Worm (Caenorhabditis elegans) whole organism, young adult: ENCODE data around the gene W02B12.12.

Experiments used
- C17E4.6 ChIP-seq: fragments of 200-800 bp; sonication (Bioruptor generic); IDR thresholded peaks from 2 replicates; pipeline ENCODE4 v1.3.6; 2022; ENCODE audit warnings: missing genetic modification reagents, missing genetic modification characterization, missing compliant biosample characterization
- D2030.7 ChIP-seq: fragments of 200-800 bp; sonication (Bioruptor generic); IDR thresholded peaks from 2 replicates; pipeline ENCODE4 v1.3.6; 2022; ENCODE audit warnings: missing genetic modification reagents, missing genetic modification characterization, missing compliant biosample characterization
- F33H1.4 ChIP-seq: fragments of 200-800 bp; sonication (Bioruptor generic); IDR thresholded peaks from 2 replicates; pipeline ENCODE4 v1.3.6; 2022; ENCODE audit warnings: missing genetic modification reagents, missing genetic modification characterization, missing compliant biosample characterization
- F37B4.10 ChIP-seq: fragments of 200-800 bp; sonication (Bioruptor generic); IDR thresholded peaks from 2 replicates; pipeline ENCODE4 v1.3.6; 2022; ENCODE audit warnings: missing genetic modification characterization, missing compliant biosample characterization
- F39B2.1 ChIP-seq: fragments of 200-800 bp; sonication (Bioruptor generic); IDR thresholded peaks from 2 replicates; pipeline ENCODE4 v1.3.6; 2022; ENCODE audit warnings: missing genetic modification reagents, missing genetic modification characterization, missing compliant biosample characterization
- K11D2.4 ChIP-seq: fragments of 200-800 bp; sonication (Bioruptor generic); IDR thresholded peaks from 2 replicates; pipeline ENCODE4 v1.3.6; 2022; ENCODE audit warnings: missing genetic modification reagents, missing genetic modification characterization, missing compliant biosample characterization
- ZK185.1 ChIP-seq: sonication (generic microtip); optimal IDR thresholded peaks from 2 replicates; lab custom pipeline; 2016; ENCODE audit warnings: mild to moderate bottlenecking, missing genetic modification characterization, missing compliant biosample characterization; ENCODE audit not compliant: poor library complexity, severe bottlenecking
- akir-1 ChIP-seq: fragments of 200-800 bp; sonication (Bioruptor generic); optimal IDR thresholded peaks from 2 replicates; lab custom pipeline; 2018; ENCODE audit warnings: mild to moderate bottlenecking, missing genetic modification characterization, moderate library complexity, missing compliant biosample characterization
- ama-1 ChIP-seq, 3 experiments: fragments of 150-350 bp in 1 of 3; sonication (generic microtip) in 2 of 3; optimal IDR thresholded peaks; 2 replicates each; lab custom pipeline; 2014 to 2018; ENCODE audit warnings: missing biosample characterization in 2 of 3, missing genetic modification characterization in 2 of 3, missing genetic modification reagents in 2 of 3
- attf-3 ChIP-seq: fragments of 200-800 bp; sonication (Bioruptor generic); conservative IDR thresholded peaks from 2 replicates; pipeline ENCODE4 v1.3.6; 2022; ENCODE audit warnings: missing genetic modification reagents, missing genetic modification characterization, missing compliant biosample characterization
- ceh-100 ChIP-seq: fragments of 200-800 bp; sonication (Bioruptor generic); IDR thresholded peaks from 2 replicates; pipeline ENCODE4 v1.3.6; 2022; ENCODE audit warnings: missing genetic modification reagents, missing genetic modification characterization, missing compliant biosample characterization
- ceh-27 ChIP-seq: fragments of 200-800 bp; sonication (Bioruptor generic); optimal IDR thresholded peaks from 2 replicates; lab custom pipeline; 2018; ENCODE audit warnings: mild to moderate bottlenecking, missing genetic modification characterization, moderate library complexity, missing compliant biosample characterization
- ceh-79 ChIP-seq: sonication (generic microtip); optimal IDR thresholded peaks from 2 replicates; lab custom pipeline; 2017; ENCODE audit warnings: mild to moderate bottlenecking, missing genetic modification characterization, missing compliant biosample characterization
- ceh-91 ChIP-seq: fragments of 200-800 bp; sonication (Bioruptor generic); IDR thresholded peaks from 2 replicates; pipeline ENCODE4 v1.3.6; 2022; ENCODE audit warnings: missing genetic modification reagents, missing genetic modification characterization, missing compliant biosample characterization
- dox-1 ChIP-seq: fragments of 200-800 bp; sonication (Bioruptor generic); IDR thresholded peaks from 2 replicates; pipeline ENCODE4 v1.3.6; 2022; ENCODE audit warnings: missing genetic modification reagents, missing genetic modification characterization, missing compliant biosample characterization
- dpff-1 ChIP-seq: sonication (generic microtip); optimal IDR thresholded peaks from 2 replicates; lab custom pipeline; 2017; ENCODE audit warnings: mild to moderate bottlenecking, missing genetic modification characterization, missing compliant biosample characterization
- dpl-1 ChIP-seq: fragments of 150-350 bp; optimal IDR thresholded peaks from 2 replicates; lab custom pipeline; 2014; ENCODE audit warnings: missing biosample characterization, missing genetic modification reagents, missing genetic modification characterization
- egl-44 ChIP-seq: fragments of 200-800 bp; sonication (Bioruptor generic); IDR thresholded peaks from 2 replicates; pipeline ENCODE4 v1.3.6; 2022; ENCODE audit warnings: missing genetic modification reagents, missing genetic modification characterization, missing compliant biosample characterization
- egrh-3 ChIP-seq: fragments of 200-800 bp; sonication (Bioruptor generic); IDR thresholded peaks from 2 replicates; pipeline ENCODE4 v1.3.6; 2022; ENCODE audit warnings: missing genetic modification reagents, missing genetic modification characterization, missing compliant biosample characterization
- ets-4 ChIP-seq: fragments of 200-800 bp; sonication (Bioruptor generic); optimal IDR thresholded peaks from 2 replicates; lab custom pipeline; 2018; ENCODE audit warnings: mild to moderate bottlenecking, missing genetic modification characterization, missing compliant biosample characterization
- gei-17 ChIP-seq: fragments of 200-800 bp; sonication (Bioruptor generic); optimal IDR thresholded peaks from 2 replicates; lab custom pipeline; 2018; ENCODE audit warnings: mild to moderate bottlenecking, missing genetic modification characterization, missing compliant biosample characterization
- hmg-1.2 ChIP-seq: fragments of 200-800 bp; sonication (Bioruptor generic); IDR thresholded peaks from 2 replicates; pipeline ENCODE4 v1.3.6; 2022; ENCODE audit warnings: missing genetic modification reagents, missing genetic modification characterization, missing compliant biosample characterization
- hrde-1 ChIP-seq: sonication (generic microtip); optimal IDR thresholded peaks from 2 replicates; lab custom pipeline; 2016; ENCODE audit warnings: missing genetic modification characterization, mild to moderate bottlenecking, missing compliant biosample characterization, moderate library complexity, missing genotype, missing genetic modification reagents, borderline replicate concordance
- let-526 ChIP-seq: fragments of 200-800 bp; sonication (Bioruptor generic); IDR thresholded peaks from 2 replicates; pipeline ENCODE4 v1.3.6; 2022; ENCODE audit warnings: missing genetic modification reagents, missing genetic modification characterization, missing compliant biosample characterization
- lsl-1 ChIP-seq: fragments of 200-800 bp; sonication (Bioruptor generic); optimal IDR thresholded peaks from 2 replicates; lab custom pipeline; 2018; ENCODE audit warnings: mild to moderate bottlenecking, missing genetic modification characterization, moderate library complexity, missing compliant biosample characterization
- mcd-1 ChIP-seq: fragments of 200-800 bp; sonication (Bioruptor generic); IDR thresholded peaks from 2 replicates; pipeline ENCODE4 v1.3.6; 2022; ENCODE audit warnings: missing genetic modification reagents, missing genetic modification characterization, missing compliant biosample characterization
- nhr-120 ChIP-seq: fragments of 200-800 bp; sonication (Bioruptor generic); IDR thresholded peaks from 2 replicates; pipeline ENCODE4 v1.3.6; 2022; ENCODE audit warnings: missing genetic modification characterization, missing compliant biosample characterization
- nhr-80 ChIP-seq: sonication (generic microtip); optimal IDR thresholded peaks from 2 replicates; lab custom pipeline; 2016; ENCODE audit warnings: missing genetic modification characterization, missing compliant biosample characterization
- nhr-90 ChIP-seq: sonication (generic microtip); optimal IDR thresholded peaks from 2 replicates; lab custom pipeline; 2016; ENCODE audit warnings: missing genotype, mild to moderate bottlenecking, missing genetic modification characterization, missing compliant biosample characterization
- pbrm-1 ChIP-seq: fragments of 200-800 bp; sonication (Bioruptor generic); IDR thresholded peaks from 2 replicates; pipeline ENCODE4 v1.3.6; 2022; ENCODE audit warnings: missing genetic modification reagents, missing genetic modification characterization, missing compliant biosample characterization
- repo-1 ChIP-seq: sonication (generic microtip); optimal IDR thresholded peaks from 2 replicates; lab custom pipeline; 2017; ENCODE audit warnings: mild to moderate bottlenecking, missing genetic modification characterization, missing compliant biosample characterization
- snpc-3.4 ChIP-seq: sonication (generic microtip); optimal IDR thresholded peaks from 2 replicates; lab custom pipeline; 2017; ENCODE audit warnings: missing genetic modification characterization, mild to moderate bottlenecking, missing compliant biosample characterization, antibody characterized with exemption, moderate library complexity, missing genotype, missing genetic modification reagents
- tbx-9 ChIP-seq: sonication (generic microtip); optimal IDR thresholded peaks from 2 replicates; lab custom pipeline; 2016; ENCODE audit warnings: borderline replicate concordance, missing genetic modification characterization, inconsistent platforms, missing compliant biosample characterization
- zfh-2 ChIP-seq: fragments of 200-800 bp; sonication (Bioruptor generic); conservative IDR thresholded peaks from 2 replicates; pipeline ENCODE4 v1.3.6; 2022; ENCODE audit warnings: missing genetic modification reagents, missing genetic modification characterization, missing compliant biosample characterization
- ztf-18 ChIP-seq: sonication (generic microtip); optimal IDR thresholded peaks from 2 replicates; lab custom pipeline; 2016; ENCODE audit warnings: missing genotype, mild to moderate bottlenecking, missing genetic modification characterization, missing compliant biosample characterization
- ztf-6 ChIP-seq: fragments of 200-800 bp; sonication (Bioruptor generic); IDR thresholded peaks from 2 replicates; pipeline ENCODE4 v1.3.6; 2022; ENCODE audit warnings: missing genetic modification reagents, missing genetic modification characterization, missing compliant biosample characterization

W02B12.12 gene

ce11 chrII:11433942-11434341 lies 45.0 kb downstream of the W02B12.12 start, which contains the start of gene C05D12.5:
Gene C05D12.5 (plus strand): TSS chrII:11434242.
- TF ChIP-seq lsl-1 (GFP tag; lab: Kevin White, UChicago) (no peak), hrde-1 (tag; lab: Kevin White, UChicago) (no peak), gei-17 (GFP tag; lab: Kevin White, UChicago) (no peak), akir-1 (GFP tag; lab: Kevin White, UChicago) (no peak), attf-3 (no peak), ceh-91 (GFP tag; lab: Robert Waterston, UW) (no peak), F33H1.4 (GFP tag; lab: Robert Waterston, UW) (no peak), egrh-3 (GFP tag; lab: Robert Waterston, UW) (no peak), F39B2.1 (GFP tag; lab: Robert Waterston, UW) (no peak), F37B4.10 (GFP tag; lab: Robert Waterston, UW) (no peak), tbx-9 (tag; lab: Kevin White, UChicago) (no peak), hmg-1.2 (GFP tag; lab: Robert Waterston, UW) (no peak), ZK185.1 (tag; lab: Kevin White, UChicago) (no peak), dpl-1 (no peak), mcd-1 (no peak), snpc-3.4 (tag; lab: Kevin White, UChicago) (no peak), let-526 (GFP tag; lab: Robert Waterston, UW) (no peak), dpff-1 (tag; lab: Kevin White, UChicago) (no peak), ama-1 (optimal IDR thresholded peaks at IDR 0.05; lab: Kevin White, UChicago) (no peak), ama-1 (GFP tag; optimal IDR thresholded peaks at IDR 0.05; lab: Kevin White, UChicago) (no peak), C17E4.6 (GFP tag; lab: Robert Waterston, UW) (no peak)

ce11 chrII:11431584-11431983 lies 47.4 kb downstream of the W02B12.12 start, which contains the start of gene C05D12.4:
Gene C05D12.4 (plus strand): TSS chrII:11431884.
- TF ChIP-seq nhr-90 (tag; lab: Kevin White, UChicago) = no peak
- TF ChIP-seq ceh-79 (tag; lab: Kevin White, UChicago) = no peak
- TF ChIP-seq F37B4.10 (GFP tag; lab: Robert Waterston, UW) = no peak
- no peak for TF ChIP-seq pbrm-1 (GFP tag; lab: Robert Waterston, UW)
- no peak for TF ChIP-seq D2030.7 (GFP tag; lab: Robert Waterston, UW)
- TF ChIP-seq nhr-120 (GFP tag; lab: Robert Waterston, UW) = no peak
- TF ChIP-seq K11D2.4 (GFP tag; lab: Robert Waterston, UW) = no peak
- TF ChIP-seq ceh-100 (GFP tag; lab: Robert Waterston, UW) = no peak
- TF ChIP-seq zfh-2 (GFP tag; lab: Robert Waterston, UW) = no peak
- no peak for TF ChIP-seq nhr-80
- TF ChIP-seq dox-1 (GFP tag; lab: Robert Waterston, UW) = no peak
- TF ChIP-seq ztf-18 (tag; lab: Kevin White, UChicago) = no peak
- no peak for TF ChIP-seq ceh-27 (GFP tag; lab: Kevin White, UChicago)
- no peak for TF ChIP-seq egl-44 (GFP tag; lab: Robert Waterston, UW)

DNA sequence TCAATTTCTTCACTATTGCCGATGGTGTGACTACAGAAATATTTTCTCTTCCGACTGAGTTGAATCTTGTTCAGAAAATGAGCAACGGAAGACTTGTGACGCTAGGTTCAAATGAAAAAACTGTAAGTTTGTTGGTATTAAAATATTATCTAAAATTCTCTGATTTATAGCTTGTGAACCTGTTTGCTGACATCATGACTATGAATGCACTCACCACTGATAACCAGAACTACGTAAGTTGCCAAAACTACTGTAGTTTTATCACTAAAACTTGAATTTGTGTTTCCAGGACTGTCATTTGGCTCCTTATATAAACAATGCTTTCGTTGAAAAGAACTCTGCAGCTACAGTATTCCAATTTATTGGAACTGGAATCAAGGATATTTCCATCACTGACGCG lies 50.4 kb downstream of the W02B12.12 start:
- TF ChIP-seq ZK185.1 (tag; lab: Kevin White, UChicago) = no peak
- no peak for TF ChIP-seq repo-1 (tag; lab: Kevin White, UChicago)
- no peak for TF ChIP-seq nhr-90 (tag; lab: Kevin White, UChicago)
- TF ChIP-seq ets-4 (GFP tag; lab: Kevin White, UChicago) = no peak
- TF ChIP-seq nhr-80 = peak; percentile 48
- no peak for TF ChIP-seq ztf-6 (GFP tag; lab: Robert Waterston, UW)
- TF ChIP-seq, all 124 proteins: peak for 1
